Fruit fly (Drosophila melanogaster) whole organism: ENCODE results near the gene CG42852.

ENCODE experiments used
- CG8478 ChIP-seq: fragments of >200 bp; optimal IDR thresholded peaks from 2 replicates; lab custom pipeline; 2018; ENCODE audit warnings: inconsistent platforms
- Dll ChIP-seq: fragments of >200 bp; optimal IDR thresholded peaks from 2 replicates; lab custom pipeline; 2017
- EcR ChIP-seq, 2 experiments: fragments of >200 bp; optimal IDR thresholded peaks; 2 replicates each; lab custom pipeline; 2017; ENCODE audit warnings: missing biosample characterization in 2 of 2, missing genetic modification characterization in 2 of 2, missing genetic modification reagents in 2 of 2
- pan ChIP-seq: fragments of >200 bp; optimal IDR thresholded peaks from 2 replicates; lab custom pipeline; 2017
- psq ChIP-seq: fragments of >200 bp; optimal IDR thresholded peaks from 2 replicates; lab custom pipeline; 2017
- usp ChIP-seq: fragments of >200 bp; optimal IDR thresholded peaks from 2 replicates; lab custom pipeline; 2017; ENCODE audit warnings: missing biosample characterization, missing genetic modification characterization, mixed read lengths

Gene CG42852

DNA sequence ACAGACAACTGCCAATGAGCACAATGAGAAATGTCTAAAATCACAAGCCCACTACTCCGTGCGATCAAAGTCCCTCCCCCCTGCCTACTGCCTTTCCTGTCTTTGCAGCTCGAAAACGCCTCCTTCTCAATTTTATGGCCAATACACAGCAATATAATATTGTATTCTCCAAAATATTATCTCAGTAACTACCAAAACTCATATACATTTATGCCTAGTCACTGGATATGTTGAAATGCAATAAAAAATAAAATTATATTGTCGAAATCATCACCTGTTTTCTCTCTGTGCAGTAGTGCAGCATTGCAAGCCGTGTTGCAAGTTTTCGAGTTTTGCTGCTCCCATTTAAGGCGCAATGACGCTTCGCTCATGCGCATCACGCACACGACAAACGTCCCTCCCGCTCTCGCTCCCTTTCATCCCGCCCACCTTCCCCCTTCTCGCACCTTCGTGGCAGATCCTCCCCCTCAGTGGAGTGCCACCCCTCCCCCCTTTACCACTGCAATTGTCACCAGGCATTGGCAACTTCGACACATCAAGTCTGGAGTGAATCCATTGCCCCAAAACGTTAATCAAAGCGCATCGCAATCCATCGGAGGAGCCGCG, 3.3 kb downstream of the CG42852 start:
- no peak for TF ChIP-seq usp (GFP tag; lab: Kevin White, UChicago)

DNA sequence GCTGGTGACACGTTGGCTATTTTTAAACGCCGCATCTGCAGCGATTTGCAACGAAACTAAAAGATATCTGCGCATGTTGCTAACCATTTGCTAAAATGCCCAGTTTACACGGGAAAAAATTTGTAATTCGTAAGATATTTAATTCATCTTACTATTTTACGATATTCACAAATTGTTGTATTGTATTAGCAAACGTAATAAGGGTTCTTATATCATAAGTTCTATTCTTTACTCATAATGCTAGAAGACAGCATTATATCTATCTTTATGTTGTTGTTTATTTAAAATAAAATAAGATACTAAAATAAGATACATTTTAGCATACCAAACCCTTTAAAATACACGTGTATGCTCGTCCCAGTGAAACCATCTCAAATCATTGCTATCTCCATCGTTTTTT, 4.2 kb downstream of the CG42852 start:
- TF ChIP-seq EcR (GFP tag; optimal IDR thresholded peaks at IDR 0.05; lab: Kevin White, UChicago) (no peak), CG8478 (lab: Kevin White, UChicago) (no peak), psq (lab: Kevin White, UChicago) (no peak), Dll (lab: Kevin White, UChicago) (no peak), usp (GFP tag; lab: Kevin White, UChicago) (no peak)

DNA sequence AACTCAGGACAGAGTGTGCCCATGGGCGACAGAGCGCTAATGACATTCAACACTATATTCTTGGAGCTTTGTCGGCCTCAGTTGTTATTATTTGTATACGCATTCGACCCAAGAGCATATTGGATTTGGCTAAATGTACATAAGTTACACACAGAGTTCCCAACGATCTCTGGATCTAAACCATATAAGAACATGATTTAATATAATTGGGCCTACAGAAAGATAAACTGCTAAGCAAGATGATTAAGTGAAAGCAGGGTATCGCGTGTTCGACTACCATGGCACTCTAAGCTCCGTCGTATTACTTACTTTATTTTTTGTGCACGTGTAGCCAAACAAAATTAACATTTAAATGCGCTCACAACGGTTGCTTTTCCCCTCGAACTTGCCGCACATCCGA, 5.0 kb downstream of the CG42852 start:
- TF ChIP-seq psq (lab: Kevin White, UChicago): no peak
- TF ChIP-seq usp (GFP tag; lab: Kevin White, UChicago): no peak
- TF ChIP-seq pan (lab: Kevin White, UChicago): no peak
- no peak for TF ChIP-seq EcR (GFP tag; optimal IDR thresholded peaks at IDR 0.05; lab: Kevin White, UChicago)
- TF ChIP-seq CG8478 (lab: Kevin White, UChicago): no peak
- TF ChIP-seq Dll (lab: Kevin White, UChicago): no peak

DNA sequence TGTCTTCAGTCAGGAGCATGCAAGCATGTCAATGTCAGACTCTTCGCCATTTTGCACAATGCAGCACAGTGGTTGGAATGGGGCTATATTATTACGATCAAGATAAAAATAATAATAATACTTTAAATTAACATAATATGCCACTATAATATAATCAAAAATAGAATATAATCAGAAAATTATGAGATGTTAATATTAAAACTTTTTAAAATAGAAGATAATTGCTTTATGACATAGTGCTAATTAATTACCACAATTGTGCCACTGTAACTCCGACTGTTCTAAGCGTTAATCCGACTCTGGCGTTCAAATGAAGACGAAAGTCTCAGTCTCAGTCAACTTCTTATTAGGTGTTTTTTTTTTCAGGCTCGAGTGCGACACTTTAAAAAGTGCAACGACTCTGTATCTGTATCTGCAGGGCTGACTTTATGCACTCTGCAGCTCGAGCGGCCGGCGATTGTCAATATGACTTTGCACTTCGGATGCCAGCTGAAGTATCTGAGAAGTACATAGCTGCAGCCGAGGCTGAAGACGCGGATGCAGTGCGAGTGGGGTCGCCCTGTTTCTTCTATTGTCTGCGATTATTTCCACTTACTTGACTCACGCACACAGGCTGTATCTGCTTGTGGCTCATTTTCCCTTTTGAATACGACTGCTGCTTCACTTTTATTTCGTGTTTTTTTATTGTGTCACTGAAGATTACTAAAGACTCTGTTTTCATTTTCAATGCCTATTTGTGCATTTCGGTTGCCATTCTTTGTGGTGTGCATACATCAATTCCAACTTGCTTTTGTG, 7.1 kb downstream of the CG42852 start:
- no peak for TF ChIP-seq usp (GFP tag; lab: Kevin White, UChicago)
- peak in 1 of 2 experiments; percentile 64 for TF ChIP-seq EcR (GFP tag; optimal IDR thresholded peaks at IDR 0.05; lab: Kevin White, UChicago)
- no peak for TF ChIP-seq CG8478 (lab: Kevin White, UChicago)
- TF ChIP-seq pan (lab: Kevin White, UChicago): no peak
- TF ChIP-seq psq (lab: Kevin White, UChicago): no peak
- no peak for TF ChIP-seq Dll (lab: Kevin White, UChicago)

DNA sequence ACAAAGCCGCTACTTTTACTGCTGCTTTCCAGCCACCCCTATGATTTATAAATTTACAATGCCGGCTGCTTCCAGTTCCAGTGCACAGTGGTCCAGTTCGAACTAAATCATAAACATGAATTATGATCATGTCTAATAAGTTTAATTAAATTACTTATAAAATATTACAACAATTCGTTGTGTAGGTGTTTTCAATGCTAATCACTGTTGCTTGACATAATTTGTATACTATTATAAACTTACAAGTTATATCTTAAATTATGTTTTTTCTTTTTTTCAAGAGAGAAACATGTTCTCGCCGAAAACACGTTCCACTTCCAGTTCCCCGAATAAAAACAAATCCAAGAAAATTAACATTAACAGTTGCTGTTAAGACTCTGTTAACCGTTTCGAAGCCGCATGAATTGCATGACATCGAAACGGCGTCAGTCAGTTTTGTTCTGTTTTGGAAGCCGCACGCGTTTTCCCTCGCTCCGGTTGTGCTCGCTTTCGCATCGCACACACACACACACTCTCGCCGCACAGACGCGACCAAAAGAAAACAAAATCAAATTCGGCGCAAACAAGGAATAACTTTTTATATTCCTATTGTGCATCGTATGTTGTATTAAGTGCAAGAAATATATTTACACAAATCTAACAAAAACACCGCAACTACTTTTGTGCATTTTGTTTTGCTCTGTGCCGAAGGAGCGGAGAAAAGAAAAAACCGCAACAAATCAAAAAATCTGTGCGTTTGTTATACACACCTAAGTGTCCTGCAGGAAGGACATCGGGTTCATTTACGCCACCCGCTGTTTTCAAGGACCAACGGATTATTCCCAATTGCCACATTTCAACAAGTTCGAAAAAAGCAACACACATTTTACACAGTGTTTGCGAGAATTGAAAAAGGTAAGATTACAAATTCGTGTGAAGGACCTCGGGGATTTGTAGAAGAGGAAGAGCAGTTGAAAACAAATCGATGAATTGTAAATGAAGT, 10.6 kb downstream of the CG42852 start, which contains the start of gene Nrt:
Gene Nrt (plus strand): TSS at position 426 of the 982 bp plus-strand sequence.
- TF ChIP-seq psq (lab: Kevin White, UChicago) (no peak), EcR (GFP tag; optimal IDR thresholded peaks at IDR 0.05; lab: Kevin White, UChicago) (no peak), pan (lab: Kevin White, UChicago) (no peak), Dll (lab: Kevin White, UChicago) (no peak), CG8478 (lab: Kevin White, UChicago) (no peak), usp (GFP tag; lab: Kevin White, UChicago) (no peak)

DNA sequence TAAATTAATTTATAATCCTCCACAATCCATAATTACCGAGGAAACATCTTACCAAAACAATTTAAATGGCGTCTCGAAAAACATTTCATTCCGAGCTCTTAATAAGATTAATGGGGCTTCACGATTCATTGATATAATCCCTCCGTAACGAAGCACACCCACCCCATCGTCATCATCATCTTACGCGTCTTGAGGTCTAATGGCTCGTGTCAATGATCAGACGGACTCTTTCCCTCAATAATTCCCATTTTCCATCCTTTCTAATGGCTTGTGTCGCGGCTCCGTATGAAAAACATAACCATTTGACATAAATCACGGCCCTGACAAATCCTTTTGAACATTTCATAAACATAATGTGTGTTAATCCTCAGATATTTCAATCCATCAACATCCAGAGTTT, 11.6 kb downstream of the CG42852 start:
- TF ChIP-seq psq (lab: Kevin White, UChicago) (no peak), Dll (lab: Kevin White, UChicago) (no peak), CG8478 (lab: Kevin White, UChicago) (no peak), pan (lab: Kevin White, UChicago) (no peak), EcR (GFP tag; optimal IDR thresholded peaks at IDR 0.05; lab: Kevin White, UChicago) (no peak), usp (GFP tag; lab: Kevin White, UChicago) (no peak)

DNA sequence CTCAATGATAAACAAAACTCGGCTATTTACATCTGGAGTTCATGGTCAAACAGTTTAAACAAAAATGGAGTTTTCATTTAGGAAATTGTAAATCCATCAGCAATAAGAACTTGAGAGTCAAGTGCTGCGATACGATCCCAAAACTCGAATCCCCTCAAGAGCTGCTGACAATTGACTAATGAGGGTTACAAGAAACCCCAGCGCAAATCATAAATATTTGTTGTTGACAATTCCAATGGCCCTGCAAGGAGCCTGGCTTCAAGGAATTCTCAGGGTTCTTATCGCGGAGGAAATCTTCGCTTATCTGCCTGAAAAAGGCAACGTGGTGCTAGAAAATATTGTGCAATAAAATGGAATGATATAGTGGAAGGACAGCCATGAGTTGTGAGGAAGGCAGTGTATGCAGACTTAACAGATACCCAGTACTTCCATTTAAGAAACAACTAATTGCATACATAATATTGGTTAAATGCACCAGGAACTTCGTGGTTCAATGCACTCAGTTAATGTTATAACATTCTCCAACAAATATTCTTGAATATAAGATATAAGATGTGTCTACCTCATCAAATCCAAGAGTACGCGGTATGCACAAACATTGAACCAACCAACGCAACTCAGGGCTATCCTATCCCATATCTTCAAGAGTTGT, 12.8 kb downstream of the CG42852 start:
- no peak for TF ChIP-seq pan (lab: Kevin White, UChicago)
- TF ChIP-seq EcR (GFP tag; optimal IDR thresholded peaks at IDR 0.05; lab: Kevin White, UChicago): no peak
- no peak for TF ChIP-seq CG8478 (lab: Kevin White, UChicago)
- TF ChIP-seq psq (lab: Kevin White, UChicago): no peak
- no peak for TF ChIP-seq Dll (lab: Kevin White, UChicago)
- no peak for TF ChIP-seq usp (GFP tag; lab: Kevin White, UChicago)

DNA sequence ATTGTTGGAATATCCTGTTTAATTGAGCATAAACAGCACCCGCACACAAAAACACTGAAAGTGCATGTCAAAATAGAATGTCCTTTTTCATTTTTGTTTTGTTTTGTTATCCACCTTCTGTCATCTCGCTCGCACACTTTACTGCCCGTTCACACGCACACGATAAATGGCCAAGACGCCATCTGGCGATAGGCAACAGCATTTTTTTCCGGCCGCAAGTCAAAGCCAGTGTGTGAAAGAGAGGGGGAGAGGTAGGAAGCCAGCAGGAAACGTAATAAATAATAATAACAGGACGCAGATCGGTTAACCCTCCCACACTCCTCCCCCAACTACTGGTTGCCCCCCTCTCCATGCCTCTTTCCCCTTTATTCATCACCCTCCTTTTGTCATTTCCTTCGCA, 14.6 kb downstream of the CG42852 start:
- TF ChIP-seq EcR (GFP tag; optimal IDR thresholded peaks at IDR 0.05; lab: Kevin White, UChicago): no peak
- TF ChIP-seq CG8478 (lab: Kevin White, UChicago): no peak
- TF ChIP-seq psq (lab: Kevin White, UChicago): no peak
- TF ChIP-seq usp (GFP tag; lab: Kevin White, UChicago): no peak
- no peak for TF ChIP-seq Dll (lab: Kevin White, UChicago)
- TF ChIP-seq pan (lab: Kevin White, UChicago): no peak

DNA sequence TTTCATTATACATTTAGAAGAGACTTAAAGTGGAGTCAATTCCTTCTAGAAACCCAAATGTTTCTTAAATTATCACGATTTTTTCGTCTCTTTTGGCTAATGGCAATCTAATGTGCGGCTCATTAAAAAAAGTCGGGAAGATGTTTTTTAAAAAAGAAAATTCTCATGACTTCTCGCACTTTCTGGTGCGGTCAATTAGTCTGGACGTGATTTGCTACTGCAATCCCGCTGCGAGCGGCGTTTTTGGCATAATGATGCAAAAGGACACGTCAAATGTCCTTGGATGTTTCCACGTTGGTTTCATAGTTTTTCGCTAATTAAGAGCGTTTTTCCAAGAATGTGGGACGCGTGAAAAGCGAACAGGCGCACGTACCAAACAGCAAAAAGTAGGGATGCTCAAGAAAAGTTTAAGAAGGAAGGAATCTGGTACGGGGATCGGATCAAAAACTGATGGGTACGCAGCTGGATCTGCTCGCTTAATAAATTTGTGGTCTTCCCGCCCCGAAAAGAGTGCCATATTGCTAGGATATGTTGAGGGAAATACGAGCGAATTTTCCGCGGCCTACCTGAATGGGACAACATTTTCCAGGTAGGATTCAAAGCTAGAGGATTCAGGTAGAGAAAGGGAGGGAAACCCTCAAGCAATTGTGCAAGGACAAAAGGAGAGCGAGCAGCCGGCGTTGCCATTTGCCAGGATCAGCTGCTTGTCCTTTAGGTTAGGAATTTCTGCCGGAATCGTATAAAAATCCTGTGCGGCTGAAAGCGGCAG, 17.6 kb downstream of the CG42852 start:
- TF ChIP-seq CG8478 (lab: Kevin White, UChicago): no peak
- TF ChIP-seq usp (GFP tag; lab: Kevin White, UChicago): no peak
- no peak for TF ChIP-seq EcR (GFP tag; optimal IDR thresholded peaks at IDR 0.05; lab: Kevin White, UChicago)
- TF ChIP-seq psq (lab: Kevin White, UChicago): no peak
- TF ChIP-seq Dll (lab: Kevin White, UChicago): no peak
- TF ChIP-seq pan (lab: Kevin White, UChicago): no peak
